Fruit fly (Drosophila melanogaster): ENCODE data around the gene CG43232.

CG43232 gene

dm6 chr2L:6956725-6957124 lies 24.8 kb downstream of the CG43232 start, which contains the start of the genes CG13775 and CG3430 (continued):
- no peak for TF ChIP-seq Vsx1 (GFP tag; optimal IDR thresholded peaks at IDR 0.05)
- no peak for TF ChIP-seq Hmx (GFP tag; optimal IDR thresholded peaks at IDR 0.05)
- TF ChIP-seq CG17328 (GFP tag; IDR thresholded peaks at IDR 0.05): peak; percentile 55
- no peak for TF ChIP-seq schlank (tag; optimal IDR thresholded peaks at IDR 0.05)
- no peak for TF ChIP-seq CG10654 (GFP tag; optimal IDR thresholded peaks at IDR 0.05)
- peak; percentile 41 for TF ChIP-seq Myb (GFP tag; optimal IDR thresholded peaks at IDR 0.05)
- TF ChIP-seq trem (tag; optimal IDR thresholded peaks at IDR 0.05): peak; percentile 23
- peak; percentile 3 for TF ChIP-seq CG8290 (GFP tag; optimal IDR thresholded peaks at IDR 0.05)
- peak in 1 of 2 experiments; percentile 62 for TF ChIP-seq CG8290 (tag; optimal IDR thresholded peaks at IDR 0.05)
- TF ChIP-seq tll (GFP tag; optimal IDR thresholded peaks at IDR 0.05): no peak
- TF ChIP-seq NC2β (GFP tag; optimal IDR thresholded peaks at IDR 0.05): peak; percentile 11
- TF ChIP-seq CG11093 (GFP tag; IDR thresholded peaks at IDR 0.05): no peak
- TF ChIP-seq Hr78 (GFP tag; optimal IDR thresholded peaks at IDR 0.05): no peak
- TF ChIP-seq CG8924 (tag; optimal IDR thresholded peaks at IDR 0.05): no peak
- TF ChIP-seq lmd (GFP tag; IDR thresholded peaks at IDR 0.05): no peak
- no peak for TF ChIP-seq CG2199 (GFP tag; IDR thresholded peaks at IDR 0.05)
- TF ChIP-seq crol (GFP tag; IDR thresholded peaks at IDR 0.05): no peak
- no peak for TF ChIP-seq cato (GFP tag; optimal IDR thresholded peaks at IDR 0.05; ENCODE audit: borderline replicate concordance)
- no peak for TF ChIP-seq kni (GFP tag; optimal IDR thresholded peaks at IDR 0.05)
- TF ChIP-seq CG12236 (GFP tag; optimal IDR thresholded peaks at IDR 0.05): no peak
- TF ChIP-seq yki (optimal IDR thresholded peaks at IDR 0.05): no peak
- TF ChIP-seq CG4820 (GFP tag; optimal IDR thresholded peaks at IDR 0.05): peak; percentile 2
- peak; percentile 92 for TF ChIP-seq Med (GFP tag)
- TF ChIP-seq Max (GFP tag; optimal IDR thresholded peaks at IDR 0.05): no peak
- peak; percentile 71 for TF ChIP-seq Adf1 (GFP tag; IDR thresholded peaks at IDR 0.05)
- no peak for TF ChIP-seq sc (optimal IDR thresholded peaks at IDR 0.05)
- no peak for TF ChIP-seq sc (GFP tag; optimal IDR thresholded peaks at IDR 0.05)
- peak; percentile 10 for TF ChIP-seq CG13424 (tag; optimal IDR thresholded peaks at IDR 0.05)
- no peak for TF ChIP-seq Stat92E (GFP tag; optimal IDR thresholded peaks at IDR 0.05)
- no peak for TF ChIP-seq lov (optimal IDR thresholded peaks at IDR 0.05)
- TF ChIP-seq lov (GFP tag; IDR thresholded peaks at IDR 0.05): no peak
- no peak for TF ChIP-seq CG31365 (tag; optimal IDR thresholded peaks at IDR 0.05)
- TF ChIP-seq lola (GFP tag; optimal IDR thresholded peaks at IDR 0.05): no peak
- no peak for TF ChIP-seq Hr3 (GFP tag; optimal IDR thresholded peaks at IDR 0.05)
- no peak for TF ChIP-seq CG30431 (GFP tag; optimal IDR thresholded peaks at IDR 0.05)
- peak; percentile 27 for TF ChIP-seq Dad (GFP tag; optimal IDR thresholded peaks at IDR 0.05)
- no peak for TF ChIP-seq jing (GFP tag; optimal IDR thresholded peaks at IDR 0.05)
- TF ChIP-seq emc (GFP tag; optimal IDR thresholded peaks at IDR 0.05): no peak
- TF ChIP-seq Dp (GFP tag; optimal IDR thresholded peaks at IDR 0.05): peak; percentile 82
- TF ChIP-seq CG2678 (tag; optimal IDR thresholded peaks at IDR 0.05): no peak
- no peak for TF ChIP-seq CG4328 (GFP tag; optimal IDR thresholded peaks at IDR 0.05)
- no peak for TF ChIP-seq D19B (GFP tag; optimal IDR thresholded peaks at IDR 0.05)
- TF ChIP-seq CG8388 (GFP tag; optimal IDR thresholded peaks at IDR 0.05): no peak
- TF ChIP-seq CG3065 (GFP tag; optimal IDR thresholded peaks at IDR 0.05): no peak
- TF ChIP-seq her (GFP tag; optimal IDR thresholded peaks at IDR 0.05): peak; percentile 52
- TF ChIP-seq CG7786 (GFP tag; optimal IDR thresholded peaks at IDR 0.05): peak; percentile 46
- TF ChIP-seq CG7963 (GFP tag; IDR thresholded peaks at IDR 0.05; ENCODE audit: partially characterized antibody): no peak
- no peak for TF ChIP-seq Hand (GFP tag; optimal IDR thresholded peaks at IDR 0.05)
- no peak for TF ChIP-seq grn (GFP tag; optimal IDR thresholded peaks at IDR 0.05)
- TF ChIP-seq CG12219 (GFP tag; optimal IDR thresholded peaks at IDR 0.05): no peak
- no peak for TF ChIP-seq tgo (GFP tag; IDR thresholded peaks at IDR 0.05)
- no peak for TF ChIP-seq danr (GFP tag; IDR thresholded peaks at IDR 0.05)
